Fruit fly (Drosophila melanogaster) whole organism, embryonic: ENCODE measurements around the gene Desat2.
A peak's percentile ranks its signal among the peaks of the same experiment; 100 is the strongest.

Experiments
- CG17186 ChIP-seq: fragments of 200-800 bp; sonication (Bioruptor generic); optimal IDR thresholded peaks from 3 replicates; lab custom pipeline; 2017; ENCODE audit warnings: missing biosample characterization, missing genetic modification reagents, missing genetic modification characterization
- CG2129 ChIP-seq: fragments of 200-800 bp; sonication (Bioruptor generic); IDR thresholded peaks from 2 replicates; pipeline ENCODE4 v1.3.6; 2022; ENCODE audit warnings: missing biosample characterization, missing genetic modification characterization; ENCODE audit not compliant: partially characterized antibody
- CG6654 ChIP-seq: fragments of 200-800 bp; sonication (Bioruptor generic); optimal IDR thresholded peaks from 2 replicates; lab custom pipeline; 2017; ENCODE audit warnings: missing biosample characterization, mild to moderate bottlenecking, missing genetic modification characterization
- CG6854 ChIP-seq: fragments of 200-800 bp; sonication (Bioruptor generic); optimal IDR thresholded peaks from 3 replicates; lab custom pipeline; 2017; ENCODE audit warnings: missing biosample characterization, mild to moderate bottlenecking, missing genetic modification characterization
- Hsf ChIP-seq: fragments of 200-800 bp; sonication (Bioruptor generic); optimal IDR thresholded peaks from 3 replicates; lab custom pipeline; 2016; ENCODE audit warnings: missing biosample characterization, missing genetic modification characterization
- Usf ChIP-seq: fragments of 200-800 bp; sonication (Bioruptor generic); optimal IDR thresholded peaks from 2 replicates; lab custom pipeline; 2017; ENCODE audit warnings: missing genotype, missing biosample characterization, missing genetic modification characterization
- cg ChIP-seq: fragments of 200-800 bp; sonication (Bioruptor generic); optimal IDR thresholded peaks from 3 replicates; lab custom pipeline; 2019; ENCODE audit warnings: missing biosample characterization, mild to moderate bottlenecking, missing genetic modification characterization, moderate library complexity
- dm ChIP-seq: fragments of 200-800 bp; sonication (Bioruptor generic); optimal IDR thresholded peaks from 3 replicates; lab custom pipeline; 2016; ENCODE audit warnings: missing biosample characterization, missing genetic modification characterization
- fu2 ChIP-seq: fragments of 200-800 bp; sonication (Bioruptor generic); optimal IDR thresholded peaks from 2 replicates; lab custom pipeline; 2016; ENCODE audit warnings: missing biosample characterization, missing genetic modification characterization
- gcm2 ChIP-seq: fragments of 200-800 bp; sonication (Bioruptor generic); optimal IDR thresholded peaks from 2 replicates; lab custom pipeline; 2016; ENCODE audit warnings: missing biosample characterization, missing genetic modification characterization
- hbn ChIP-seq: fragments of 200-800 bp; sonication (Bioruptor generic); IDR thresholded peaks from 2 replicates; pipeline ENCODE4 v1.3.6; 2022; ENCODE audit warnings: missing biosample characterization, missing genetic modification characterization; ENCODE audit not compliant: partially characterized antibody
- nom ChIP-seq: fragments of 200-800 bp; sonication (Bioruptor generic); optimal IDR thresholded peaks from 2 replicates; lab custom pipeline; 2017; ENCODE audit warnings: missing biosample characterization, missing genetic modification characterization, mild to moderate bottlenecking, moderate library complexity, missing genetic modification reagents
- salm ChIP-seq: fragments of 200-800 bp; sonication (Bioruptor generic); optimal IDR thresholded peaks from 2 replicates; lab custom pipeline; 2018; ENCODE audit warnings: missing biosample characterization, mild to moderate bottlenecking, missing genetic modification characterization
- zen2 ChIP-seq: fragments of 200-800 bp; sonication (Bioruptor generic); IDR thresholded peaks from 3 replicates; pipeline ENCODE4 v1.3.6; 2022; ENCODE audit warnings: missing biosample characterization, missing genetic modification characterization; ENCODE audit not compliant: partially characterized antibody

DNA sequence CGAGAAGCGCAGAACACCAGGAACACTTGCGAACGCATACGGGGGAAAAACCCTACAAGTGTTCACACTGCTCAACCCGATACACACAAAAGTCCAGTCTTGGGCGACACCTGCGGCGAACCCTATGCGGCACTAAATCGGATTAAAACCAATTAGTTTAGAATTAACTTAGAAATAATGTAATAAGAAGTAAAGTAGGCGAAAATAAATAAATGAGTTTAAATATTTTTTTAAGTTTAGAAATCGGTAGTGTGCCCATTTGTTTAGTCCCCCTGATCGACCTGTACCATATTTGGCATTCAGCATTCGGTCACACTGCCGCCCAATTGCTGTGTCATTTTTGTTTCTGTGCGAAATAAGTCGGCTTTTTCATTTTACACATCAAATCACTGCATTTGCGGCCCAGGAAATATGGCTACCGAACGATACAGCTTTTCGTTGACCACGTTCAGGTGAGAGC lies 5.0 kb upstream of the Desat2 start, which contains the start of gene Prosalpha2:
- TF ChIP-seq hbn (GFP tag; lab: Robert Waterston, UW) (no peak), cg (GFP tag; lab: Kevin White, UChicago) (no peak), CG2129 (GFP tag; lab: Robert Waterston, UW) (no peak), CG6654 (GFP tag; lab: Kevin White, UChicago) (no peak), gcm2 (GFP tag; lab: Kevin White, UChicago) (no peak), dm (GFP tag; lab: Kevin White, UChicago) (no peak), CG17186 (no peak), fu2 (GFP tag; lab: Kevin White, UChicago) (no peak), CG6854 (GFP tag; lab: Kevin White, UChicago) (no peak), Hsf (peak; percentile 12), salm (tag; lab: Kevin White, UChicago) (no peak), nom (GFP tag; lab: Kevin White, UChicago) (peak; percentile 1), zen2 (GFP tag; lab: Robert Waterston, UW) (no peak), Usf (no peak)
